Worm (Caenorhabditis elegans) whole organism, L1 larva: ENCODE measurements around the gene srsx-36.

Experiments
- alr-1 ChIP-seq: fragments of 200-800 bp; sonication (Bioruptor generic); optimal IDR thresholded peaks from 2 replicates; lab custom pipeline; 2018; ENCODE audit warnings: borderline replicate concordance, mild to moderate bottlenecking, missing genetic modification characterization, missing compliant biosample characterization
- ama-1 ChIP-seq: fragments of 150-350 bp; optimal IDR thresholded peaks from 2 replicates; lab custom pipeline; 2014
- blmp-1 ChIP-seq: fragments of 150-350 bp; optimal IDR thresholded peaks from 2 replicates; lab custom pipeline; 2014; ENCODE audit warnings: missing biosample characterization, missing genetic modification characterization
- ceh-63 ChIP-seq: fragments of 200-800 bp; sonication (Bioruptor generic); optimal IDR thresholded peaks from 2 replicates; lab custom pipeline; 2018; ENCODE audit warnings: mild to moderate bottlenecking, missing genetic modification characterization, missing compliant biosample characterization
- ceh-82 ChIP-seq, 3 experiments: fragments of 150-350 bp in 1 of 3; sonication (generic microtip) in 2 of 3; optimal IDR thresholded peaks; 2 replicates each; lab custom pipeline; 2014 to 2017; ENCODE audit warnings: missing biosample characterization in 3 of 3, missing genetic modification characterization in 3 of 3
- ceh-88 ChIP-seq: fragments of 200-800 bp; sonication (Bioruptor generic); IDR thresholded peaks from 2 replicates; pipeline ENCODE4 v1.3.6; 2022; ENCODE audit warnings: missing genetic modification characterization, missing compliant biosample characterization
- efl-1 ChIP-seq, 4 experiments: fragments of 150-350 bp; optimal IDR thresholded peaks in 3 of 4; peaks in 1 of 4; 1 replicate in 1 of 4; 2 replicates in 3 of 4; lab custom pipeline; 2014; ENCODE audit warnings: missing biosample characterization in 2 of 4, missing genetic modification characterization in 2 of 4, missing genetic modification reagents in 2 of 4
- elt-3 ChIP-seq, 6 experiments: fragments of 150-350 bp in 1 of 6; sonication (generic microtip); optimal IDR thresholded peaks; 2 replicates each; lab custom pipeline; 2017 to 2018; ENCODE audit warnings: missing biosample characterization in 6 of 6, missing genetic modification characterization in 6 of 6, inconsistent platforms in 1 of 6
- ets-5 ChIP-seq: fragments of 200-800 bp; sonication (Bioruptor generic); IDR thresholded peaks from 2 replicates; pipeline ENCODE4 v1.3.6; 2022; ENCODE audit warnings: missing genetic modification characterization, missing compliant biosample characterization
- fkh-4 ChIP-seq: sonication (generic microtip); optimal IDR thresholded peaks from 2 replicates; lab custom pipeline; 2016; ENCODE audit warnings: missing compliant biosample characterization, missing genetic modification characterization, borderline replicate concordance
- fkh-8 ChIP-seq: sonication (generic microtip); optimal IDR thresholded peaks from 2 replicates; lab custom pipeline; 2016; ENCODE audit warnings: mild to moderate bottlenecking, missing genetic modification characterization, missing compliant biosample characterization
- fos-1 ChIP-seq: fragments of 150-350 bp; optimal IDR thresholded peaks from 2 replicates; lab custom pipeline; 2014; ENCODE audit warnings: missing biosample characterization, missing genetic modification characterization
- grh-1 ChIP-seq: fragments of 200-800 bp; sonication (Bioruptor generic); IDR thresholded peaks from 2 replicates; pipeline ENCODE4 v1.3.6; 2022; ENCODE audit warnings: missing genetic modification reagents, missing genetic modification characterization, missing compliant biosample characterization
- hlh-17 ChIP-seq: fragments of 200-800 bp; sonication (Bioruptor generic); optimal IDR thresholded peaks from 2 replicates; lab custom pipeline; 2018; ENCODE audit warnings: missing genetic modification characterization, mild to moderate bottlenecking, missing compliant biosample characterization, moderate library complexity, borderline replicate concordance
- hlh-4 ChIP-seq: sonication (generic microtip); optimal IDR thresholded peaks from 2 replicates; lab custom pipeline; 2016; ENCODE audit warnings: mild to moderate bottlenecking, missing genetic modification characterization, missing compliant biosample characterization
- isw-1 ChIP-seq: fragments of 200-800 bp; sonication (Bioruptor generic); IDR thresholded peaks from 2 replicates; pipeline ENCODE4 v1.3.6; 2022; ENCODE audit warnings: missing genetic modification characterization, missing compliant biosample characterization
- lin-35 ChIP-seq, 2 experiments: fragments of 150-350 bp; optimal IDR thresholded peaks; 2 replicates each; lab custom pipeline; 2014; ENCODE audit warnings: missing biosample characterization in 2 of 2, missing genetic modification characterization in 2 of 2, missing genetic modification reagents in 2 of 2
- lin-39 ChIP-seq: fragments of 150-350 bp; optimal IDR thresholded peaks from 2 replicates; lab custom pipeline; 2014; ENCODE audit warnings: missing biosample characterization, missing genetic modification reagents, missing genetic modification characterization
- mab-9 ChIP-seq: fragments of 200-800 bp; sonication (Bioruptor generic); IDR thresholded peaks from 2 replicates; pipeline ENCODE4 v1.3.6; 2022; ENCODE audit warnings: missing genetic modification reagents, missing genetic modification characterization, missing compliant biosample characterization
- nhr-11 ChIP-seq: fragments of 150-350 bp; optimal IDR thresholded peaks from 2 replicates; lab custom pipeline; 2014; ENCODE audit warnings: missing biosample characterization, missing genetic modification characterization
- nhr-20 ChIP-seq: sonication (generic microtip); optimal IDR thresholded peaks from 2 replicates; lab custom pipeline; 2016; ENCODE audit warnings: mild to moderate bottlenecking, missing genetic modification characterization, missing compliant biosample characterization
- nhr-28 ChIP-seq: fragments of 150-350 bp; optimal IDR thresholded peaks from 2 replicates; lab custom pipeline; 2014; ENCODE audit warnings: missing biosample characterization, missing genetic modification characterization
- nhr-47 ChIP-seq: sonication (generic microtip); optimal IDR thresholded peaks from 2 replicates; lab custom pipeline; 2016; ENCODE audit warnings: mild to moderate bottlenecking, missing genetic modification characterization, moderate library complexity, missing compliant biosample characterization
- nhr-77 ChIP-seq: fragments of 150-350 bp; optimal IDR thresholded peaks from 2 replicates; lab custom pipeline; 2014; ENCODE audit warnings: missing biosample characterization, missing genetic modification characterization
- nhr-85 ChIP-seq: sonication (generic microtip); peaks from one replicate; lab custom pipeline; 2016; ENCODE audit warnings: missing genetic modification characterization, inconsistent platforms, missing compliant biosample characterization
- nhr-90 ChIP-seq: sonication (generic microtip); optimal IDR thresholded peaks from 2 replicates; lab custom pipeline; 2016; ENCODE audit warnings: mild to moderate bottlenecking, missing genetic modification characterization, missing compliant biosample characterization; ENCODE audit not compliant: poor library complexity
- pax-3 ChIP-seq: fragments of 200-800 bp; sonication (Bioruptor generic); optimal IDR thresholded peaks from 2 replicates; lab custom pipeline; 2018; ENCODE audit warnings: mild to moderate bottlenecking, missing genetic modification characterization, moderate library complexity, missing compliant biosample characterization
- pqm-1 ChIP-seq: sonication (generic microtip); optimal IDR thresholded peaks from 3 replicates; lab custom pipeline; 2017; ENCODE audit warnings: missing biosample characterization, missing genetic modification characterization
- rnt-1 ChIP-seq: sonication (generic microtip); optimal IDR thresholded peaks from 2 replicates; lab custom pipeline; 2016; ENCODE audit warnings: mild to moderate bottlenecking, missing genetic modification characterization, moderate library complexity, missing compliant biosample characterization
- snu-23 ChIP-seq: sonication (generic microtip); optimal IDR thresholded peaks from 2 replicates; lab custom pipeline; 2016; ENCODE audit warnings: missing genetic modification characterization, missing compliant biosample characterization
- sox-4 ChIP-seq: sonication (generic microtip); optimal IDR thresholded peaks from 2 replicates; lab custom pipeline; 2016; ENCODE audit warnings: missing genetic modification characterization, missing compliant biosample characterization
- swsn-7 ChIP-seq: sonication (generic microtip); optimal IDR thresholded peaks from 2 replicates; lab custom pipeline; 2016; ENCODE audit warnings: missing genetic modification characterization, missing compliant biosample characterization
- tlp-1 ChIP-seq: fragments of 150-350 bp; optimal IDR thresholded peaks from 2 replicates; lab custom pipeline; 2014; ENCODE audit warnings: missing biosample characterization, missing genetic modification characterization
- unc-30 ChIP-seq: sonication (generic microtip); optimal IDR thresholded peaks from 2 replicates; lab custom pipeline; 2017; ENCODE audit warnings: missing biosample characterization, missing genetic modification characterization
- ztf-11 ChIP-seq, 2 experiments: sonication (generic microtip); optimal IDR thresholded peaks; 2 replicates each; lab custom pipeline; 2016 to 2017; ENCODE audit warnings: missing genetic modification characterization in 2 of 2, missing biosample characterization in 1 of 2, missing compliant biosample characterization in 1 of 2

The srsx-36 gene

ce11 chrV:15798108-15798507 is 11.3 kb downstream of the srsx-36 start, which contains the start of gene T26E4.10:
T26E4.10 (minus strand) TSS chrV:15798208.
- TF ChIP-seq efl-1 (optimal IDR thresholded peaks at IDR 0.05; lab: Kevin White, UChicago) (no peak), efl-1 (GFP tag; optimal IDR thresholded peaks at IDR 0.05 in 1 of 2; lab: Kevin White, UChicago) (no peak), ceh-88 (GFP tag; lab: Robert Waterston, UW) (no peak), isw-1 (GFP tag; lab: Robert Waterston, UW) (no peak), nhr-20 (tag; lab: Kevin White, UChicago) (no peak), ztf-11 (tag; optimal IDR thresholded peaks at IDR 0.05; lab: Kevin White, UChicago) (no peak), lin-39 (tag; lab: Kevin White, UChicago) (no peak), swsn-7 (tag; lab: Kevin White, UChicago) (no peak)

- TF ChIP-seq ceh-63 (GFP tag; lab: Kevin White, UChicago): no peak
- no peak for TF ChIP-seq fos-1
- TF ChIP-seq sox-4 (tag; lab: Kevin White, UChicago): no peak
- no peak for TF ChIP-seq tlp-1 (tag; lab: Kevin White, UChicago)
- TF ChIP-seq hlh-4 (tag; lab: Kevin White, UChicago): no peak
- TF ChIP-seq snu-23: no peak
- no peak for TF ChIP-seq fkh-8
- no peak for TF ChIP-seq pax-3 (tag; lab: Kevin White, UChicago)
- no peak for TF ChIP-seq pqm-1 (tag; lab: Kevin White, UChicago)
- no peak for TF ChIP-seq alr-1
- no peak for TF ChIP-seq nhr-85 (tag; lab: Kevin White, UChicago)
Measured at ce11 chrV:15796087-15796486, 13.4 kb downstream of the srsx-36 start, which contains the start of gene nhr-223. nhr-223 (plus strand) TSS chrV:15796387.

- TF ChIP-seq sox-4 (tag; lab: Kevin White, UChicago) (no peak), blmp-1 (tag; lab: Kevin White, UChicago) (no peak), fkh-4 (tag; lab: Kevin White, UChicago) (no peak), grh-1 (GFP tag; lab: Robert Waterston, UW) (no peak), elt-3 (tag; optimal IDR thresholded peaks at IDR 0.05; lab: Kevin White, UChicago) (no peak), lin-35 (GFP tag; optimal IDR thresholded peaks at IDR 0.05; lab: Kevin White, UChicago) (no peak), nhr-85 (tag; lab: Kevin White, UChicago) (no peak), nhr-47 (tag; lab: Kevin White, UChicago) (no peak), nhr-28 (tag; lab: Kevin White, UChicago) (no peak), ceh-82 (tag; optimal IDR thresholded peaks at IDR 0.05; lab: Kevin White, UChicago) (no peak), ets-5 (GFP tag; lab: Robert Waterston, UW) (no peak), hlh-17 (GFP tag; lab: Kevin White, UChicago) (no peak), rnt-1 (tag; lab: Kevin White, UChicago) (no peak), ceh-88 (GFP tag; lab: Robert Waterston, UW) (no peak), unc-30 (tag; lab: Kevin White, UChicago) (no peak), nhr-90 (tag; lab: Kevin White, UChicago) (no peak), lin-39 (tag; lab: Kevin White, UChicago) (no peak), nhr-11 (no peak)
Measured at ce11 chrV:15793270-15793669, 16.2 kb downstream of the srsx-36 start, which contains the start of gene T26E4.7. T26E4.7 (plus strand) TSS chrV:15793570.

ce11 chrV:15792409-15792808 is 17.0 kb downstream of the srsx-36 start, which contains the start of gene T26E4.4:
T26E4.4 (minus strand) TSS chrV:15792509.
- TF ChIP-seq elt-3 (tag; optimal IDR thresholded peaks at IDR 0.05; lab: Kevin White, UChicago) (no peak), ama-1 (lab: Kevin White, UChicago) (no peak), mab-9 (GFP tag; lab: Robert Waterston, UW) (no peak), nhr-85 (tag; lab: Kevin White, UChicago) (no peak), nhr-77 (tag; lab: Kevin White, UChicago) (no peak), pqm-1 (tag; lab: Kevin White, UChicago) (no peak)
